Worm (Caenorhabditis elegans): ENCODE data around the gene F19B2.6.

Gene F19B2.6

ce11 chrV:20182311-20182710 is 24.0 kb downstream of the F19B2.6 start:
- TF ChIP-seq ccch-3 (GFP tag; optimal IDR thresholded peaks at IDR 0.05) (no peak), Y56A3A.18 (GFP tag; IDR thresholded peaks at IDR 0.05) (no peak), nhr-80 (tag; optimal IDR thresholded peaks at IDR 0.05) (no peak), attf-5 (GFP tag; optimal IDR thresholded peaks at IDR 0.05) (no peak), mcd-1 (GFP tag; IDR thresholded peaks at IDR 0.05) (no peak), hmg-1.2 (GFP tag; IDR thresholded peaks at IDR 0.05) (no peak), F23B12.7 (tag; optimal IDR thresholded peaks at IDR 0.05; ENCODE audit: insufficient read depth) (no peak)

DNA sequence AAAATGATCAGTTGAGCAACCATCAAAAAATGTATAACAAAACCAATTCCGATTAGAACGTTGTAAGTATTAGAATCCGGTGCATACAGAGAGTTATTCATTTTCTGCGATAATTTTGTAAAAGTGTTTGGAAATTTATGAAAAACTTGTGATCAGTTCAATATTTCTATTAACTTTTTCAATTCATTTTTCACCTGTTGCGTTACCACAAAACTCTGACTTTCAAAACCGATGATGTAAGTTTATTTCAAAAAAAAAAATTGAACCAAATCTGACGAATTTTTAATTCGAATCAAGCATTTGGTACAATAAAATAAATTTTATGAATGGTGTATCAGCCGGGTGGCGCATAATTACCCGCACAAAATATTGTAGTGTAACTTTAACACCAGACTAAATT is 28.3 kb downstream of the F19B2.6 start, which contains the start of gene srz-16:
TSS of gene srz-16 (minus strand) at position 101 of the 400 bp plus-strand sequence.
- TF ChIP-seq B0261.1 (tag; optimal IDR thresholded peaks at IDR 0.05) (no peak), ama-1 (optimal IDR thresholded peaks at IDR 0.05) (no peak), ama-1 (GFP tag; optimal IDR thresholded peaks at IDR 0.05) (no peak), Y53G8AR.9 (GFP tag; conservative IDR thresholded peaks at IDR 0.05) (no peak), sdz-38 (tag; optimal IDR thresholded peaks at IDR 0.05) (no peak), B0336.3 (GFP tag; IDR thresholded peaks at IDR 0.05) (no peak), unc-62 (GFP tag; optimal IDR thresholded peaks at IDR 0.05) (no peak), aptf-3 (GFP tag; IDR thresholded peaks at IDR 0.05) (no peak), zfh-2 (GFP tag; conservative IDR thresholded peaks at IDR 0.05) (no peak), ceh-100 (GFP tag; IDR thresholded peaks at IDR 0.05) (no peak), lin-35 (GFP tag; optimal IDR thresholded peaks at IDR 0.05) (no peak), xnd-1 (tag; optimal IDR thresholded peaks at IDR 0.05) (no peak), efl-1 (GFP tag; optimal IDR thresholded peaks at IDR 0.05) (no peak), ets-4 (GFP tag; optimal IDR thresholded peaks at IDR 0.05) (no peak), C06A6.2 (GFP tag; conservative IDR thresholded peaks at IDR 0.05) (no peak), attf-5 (GFP tag; optimal IDR thresholded peaks at IDR 0.05) (no peak), bed-2 (GFP tag; IDR thresholded peaks at IDR 0.05) (no peak), snpc-1.1 (tag; optimal IDR thresholded peaks at IDR 0.05; ENCODE audit: insufficient read depth) (no peak), T26A5.8 (tag; optimal IDR thresholded peaks at IDR 0.05) (no peak)

ce11 chrV:20188790-20189189 is 30.5 kb downstream of the F19B2.6 start, which contains the start of gene fbxa-116:
Gene fbxa-116 (minus strand): TSS chrV:20188890.
- TF ChIP-seq let-607 (tag; optimal IDR thresholded peaks at IDR 0.05) (no peak), Y53F4B.3 (GFP tag; IDR thresholded peaks at IDR 0.05) (no peak), him-1 (tag; optimal IDR thresholded peaks at IDR 0.05) (no peak), efl-1 (GFP tag; optimal IDR thresholded peaks at IDR 0.05) (no peak), madf-10 (tag; optimal IDR thresholded peaks at IDR 0.05) (no peak), attf-5 (GFP tag; optimal IDR thresholded peaks at IDR 0.05) (no peak), rec-8 (tag; optimal IDR thresholded peaks at IDR 0.05) (no peak), unc-130 (GFP tag; optimal IDR thresholded peaks at IDR 0.05) (no peak), ztf-28 (GFP tag; IDR thresholded peaks at IDR 0.05) (no peak), B0035.1 (tag; optimal IDR thresholded peaks at IDR 0.05) (no peak), fkh-3 (tag; optimal IDR thresholded peaks at IDR 0.05) (no peak), ceh-79 (tag; optimal IDR thresholded peaks at IDR 0.05) (no peak), dpff-1 (tag; optimal IDR thresholded peaks at IDR 0.05) (no peak), mel-28 (tag; optimal IDR thresholded peaks at IDR 0.05; ENCODE audit: borderline replicate concordance) (no peak), attf-3 (GFP tag; conservative IDR thresholded peaks at IDR 0.05) (no peak), bed-1 (GFP tag; IDR thresholded peaks at IDR 0.05) (no peak)
